Worm (Caenorhabditis elegans) whole organism, L4 larva: ENCODE results near the gene fbxc-52.

Experiments used
- D1046.2 ChIP-seq: fragments of 200-800 bp; sonication (Bioruptor generic); IDR thresholded peaks from 2 replicates; pipeline ENCODE4 v1.3.6; 2022; ENCODE audit warnings: missing genetic modification characterization, missing compliant biosample characterization
- F10B5.3 ChIP-seq: sonication (generic microtip); optimal IDR thresholded peaks from 2 replicates; lab custom pipeline; 2016; ENCODE audit warnings: mild to moderate bottlenecking, missing genetic modification characterization, missing compliant biosample characterization
- F26F4.8 ChIP-seq: fragments of 200-800 bp; sonication (Bioruptor generic); conservative IDR thresholded peaks from 2 replicates; pipeline ENCODE4 v1.3.6; 2022; ENCODE audit warnings: missing genetic modification characterization, missing compliant biosample characterization
- F37D6.2 ChIP-seq: sonication (generic microtip); optimal IDR thresholded peaks from 2 replicates; lab custom pipeline; 2016; ENCODE audit warnings: mild to moderate bottlenecking, missing genetic modification characterization, missing compliant biosample characterization
- R02D3.7 ChIP-seq: fragments of 150-350 bp; sonication (generic microtip); optimal IDR thresholded peaks from 3 replicates; lab custom pipeline; 2014; ENCODE audit warnings: missing biosample characterization, missing genetic modification characterization
- T20F7.1 ChIP-seq: fragments of 200-800 bp; sonication (Bioruptor generic); optimal IDR thresholded peaks from 2 replicates; lab custom pipeline; 2018; ENCODE audit warnings: mild to moderate bottlenecking, missing genetic modification characterization, missing compliant biosample characterization
- T26A8.4 ChIP-seq: fragments of 200-800 bp; sonication (Bioruptor generic); IDR thresholded peaks from 2 replicates; pipeline ENCODE4 v1.3.6; 2022; ENCODE audit warnings: missing genetic modification characterization, missing compliant biosample characterization
- Y75B8A.6 ChIP-seq: fragments of 200-800 bp; sonication (Bioruptor generic); IDR thresholded peaks from 2 replicates; pipeline ENCODE4 v1.3.6; 2022; ENCODE audit warnings: missing genetic modification reagents, missing genetic modification characterization, missing compliant biosample characterization
- ZK337.2 ChIP-seq: fragments of 200-800 bp; sonication (Bioruptor generic); IDR thresholded peaks from 2 replicates; pipeline ENCODE4 v1.3.6; 2022; ENCODE audit warnings: missing genetic modification reagents, missing genetic modification characterization, missing compliant biosample characterization
- aha-1 ChIP-seq: fragments of 150-350 bp; peaks from one replicate; lab custom pipeline; 2014; ENCODE audit warnings: missing biosample characterization, missing genetic modification characterization
- ceh-20 ChIP-seq: fragments of 200-800 bp; sonication (Bioruptor generic); IDR thresholded peaks from 2 replicates; pipeline ENCODE4 v1.3.6; 2022; ENCODE audit warnings: missing genetic modification reagents, missing genetic modification characterization, missing compliant biosample characterization
- ceh-32 ChIP-seq: sonication (generic microtip); optimal IDR thresholded peaks from 2 replicates; lab custom pipeline; 2016; ENCODE audit warnings: mild to moderate bottlenecking, missing genetic modification characterization, missing compliant biosample characterization; ENCODE audit not compliant: poor library complexity
- ceh-82 ChIP-seq: sonication (generic microtip); optimal IDR thresholded peaks from 2 replicates; lab custom pipeline; 2017; ENCODE audit warnings: missing biosample characterization, missing genetic modification characterization
- daf-12 ChIP-seq: fragments of 150-350 bp; optimal IDR thresholded peaks from 2 replicates; lab custom pipeline; 2014; ENCODE audit warnings: missing biosample characterization, missing genetic modification reagents, missing genetic modification characterization
- daf-16 ChIP-seq, 3 experiments: sonication (generic microtip); optimal IDR thresholded peaks; 2 replicates each; lab custom pipeline; 2016 to 2017; ENCODE audit warnings: missing genetic modification characterization in 3 of 3, missing genetic modification reagents in 3 of 3, mild to moderate bottlenecking in 2 of 3, missing compliant biosample characterization in 2 of 3, missing biosample characterization in 1 of 3, moderate library complexity in 1 of 3
- dmd-6 ChIP-seq: fragments of 200-800 bp; sonication (Bioruptor generic); IDR thresholded peaks from 2 replicates; pipeline ENCODE4 v1.3.6; 2022; ENCODE audit warnings: missing genetic modification reagents, missing genetic modification characterization, missing compliant biosample characterization
- duxl-1 ChIP-seq: sonication (generic microtip); optimal IDR thresholded peaks from 2 replicates; lab custom pipeline; 2016; ENCODE audit warnings: mild to moderate bottlenecking, missing genetic modification characterization, moderate library complexity, missing compliant biosample characterization; ENCODE audit not compliant: poor library complexity
- dve-1 ChIP-seq: sonication (generic microtip); optimal IDR thresholded peaks from 2 replicates; lab custom pipeline; 2017; ENCODE audit warnings: antibody characterized with exemption, mild to moderate bottlenecking, missing genetic modification characterization, missing compliant biosample characterization; ENCODE audit not compliant: insufficient read depth
- egl-27 ChIP-seq: sonication (generic microtip); optimal IDR thresholded peaks from 3 replicates; lab custom pipeline; 2017; ENCODE audit warnings: missing biosample characterization, missing genetic modification reagents, missing genetic modification characterization
- hlh-11 ChIP-seq: fragments of 200-800 bp; sonication (Bioruptor generic); optimal IDR thresholded peaks from 2 replicates; lab custom pipeline; 2018; ENCODE audit warnings: mild to moderate bottlenecking, missing genetic modification characterization, missing compliant biosample characterization
- hmg-1.1 ChIP-seq: fragments of 200-800 bp; sonication (Bioruptor generic); IDR thresholded peaks from 2 replicates; pipeline ENCODE4 v1.3.6; 2022; ENCODE audit warnings: missing genetic modification reagents, missing genetic modification characterization, missing compliant biosample characterization
- jun-1 ChIP-seq: fragments of 150-350 bp; optimal IDR thresholded peaks from 2 replicates; lab custom pipeline; 2014; ENCODE audit warnings: missing biosample characterization, missing genetic modification reagents, missing genetic modification characterization
- lir-3 ChIP-seq: sonication (generic microtip); optimal IDR thresholded peaks from 2 replicates; lab custom pipeline; 2016; ENCODE audit warnings: mild to moderate bottlenecking, missing genetic modification characterization, missing compliant biosample characterization
- mdl-1 ChIP-seq, 2 experiments: fragments of 150-350 bp in 1 of 2; sonication (generic microtip) in 1 of 2; optimal IDR thresholded peaks; 2 replicates each; lab custom pipeline; 2014 to 2017; ENCODE audit warnings: missing biosample characterization in 2 of 2, missing genetic modification characterization in 2 of 2
- mdt-29 ChIP-seq: fragments of 200-800 bp; sonication (Bioruptor generic); IDR thresholded peaks from 2 replicates; pipeline ENCODE4 v1.3.6; 2022; ENCODE audit warnings: missing genetic modification reagents, missing genetic modification characterization, missing compliant biosample characterization
- mep-1 ChIP-seq: fragments of 150-350 bp; sonication (generic microtip); optimal IDR thresholded peaks from 3 replicates; lab custom pipeline; 2014; ENCODE audit warnings: missing biosample characterization, missing genetic modification characterization
- mxl-3 ChIP-seq: fragments of 200-800 bp; sonication (Bioruptor generic); optimal IDR thresholded peaks from 2 replicates; lab custom pipeline; 2018; ENCODE audit warnings: mild to moderate bottlenecking, missing genetic modification characterization, missing compliant biosample characterization
- nhr-102 ChIP-seq: sonication (generic microtip); optimal IDR thresholded peaks from 2 replicates; lab custom pipeline; 2016; ENCODE audit warnings: mild to moderate bottlenecking, missing genetic modification characterization, moderate library complexity, missing compliant biosample characterization
- nhr-237 ChIP-seq: sonication (generic microtip); optimal IDR thresholded peaks from 2 replicates; lab custom pipeline; 2017; ENCODE audit warnings: missing biosample characterization, missing genetic modification characterization
- nhr-28 ChIP-seq: fragments of 150-350 bp; optimal IDR thresholded peaks from 2 replicates; lab custom pipeline; 2014; ENCODE audit warnings: missing biosample characterization, missing genetic modification characterization
- nhr-41 ChIP-seq: fragments of 200-800 bp; sonication (Bioruptor generic); IDR thresholded peaks from 2 replicates; pipeline ENCODE4 v1.3.6; 2022; ENCODE audit warnings: missing genetic modification reagents, missing genetic modification characterization, missing compliant biosample characterization
- nhr-77 ChIP-seq: fragments of 150-350 bp; optimal IDR thresholded peaks from 2 replicates; lab custom pipeline; 2014; ENCODE audit warnings: missing biosample characterization, missing genetic modification characterization
- php-3 ChIP-seq: fragments of 200-800 bp; sonication (Bioruptor generic); IDR thresholded peaks from 2 replicates; pipeline ENCODE4 v1.3.6; 2022; ENCODE audit warnings: missing genetic modification reagents, missing genetic modification characterization, missing compliant biosample characterization
- pqm-1 ChIP-seq: sonication (generic microtip); optimal IDR thresholded peaks from 2 replicates; lab custom pipeline; 2017; ENCODE audit warnings: missing biosample characterization, missing genetic modification characterization
- saeg-2 ChIP-seq: fragments of 200-800 bp; sonication (Bioruptor generic); IDR thresholded peaks from 2 replicates; pipeline ENCODE4 v1.3.6; 2022; ENCODE audit warnings: missing genetic modification reagents, missing genetic modification characterization, missing compliant biosample characterization
- sdz-12 ChIP-seq: fragments of 200-800 bp; sonication (Bioruptor generic); optimal IDR thresholded peaks from 2 replicates; lab custom pipeline; 2018; ENCODE audit warnings: mild to moderate bottlenecking, missing genetic modification characterization, missing compliant biosample characterization
- snpc-4 ChIP-seq: fragments of 150-350 bp; optimal IDR thresholded peaks from 2 replicates; lab custom pipeline; 2014; ENCODE audit warnings: missing biosample characterization, missing genetic modification characterization
- spr-3 ChIP-seq: fragments of 200-800 bp; sonication (Bioruptor generic); optimal IDR thresholded peaks from 2 replicates; lab custom pipeline; 2018; ENCODE audit warnings: mild to moderate bottlenecking, missing genetic modification characterization, missing compliant biosample characterization
- tag-97 ChIP-seq: fragments of 200-800 bp; sonication (Bioruptor generic); IDR thresholded peaks from 2 replicates; pipeline ENCODE4 v1.3.6; 2022; ENCODE audit warnings: missing genetic modification characterization, missing compliant biosample characterization
- unc-130 ChIP-seq: sonication (generic microtip); optimal IDR thresholded peaks from 2 replicates; lab custom pipeline; 2016; ENCODE audit warnings: missing genetic modification reagents, missing genetic modification characterization, missing compliant biosample characterization
- unc-62 ChIP-seq, 3 experiments: fragments of 150-350 bp in 1 of 3; sonication (generic microtip); optimal IDR thresholded peaks in 2 of 3; peaks in 1 of 3; 1 replicate in 1 of 3; 2 replicates in 2 of 3; lab custom pipeline; 2014 to 2017; ENCODE audit warnings: missing biosample characterization in 3 of 3, missing genetic modification characterization in 3 of 3, missing genetic modification reagents in 3 of 3, missing genotype in 1 of 3
- vab-7 ChIP-seq: fragments of 200-800 bp; sonication (Bioruptor generic); IDR thresholded peaks from 2 replicates; pipeline ENCODE4 v1.3.6; 2022; ENCODE audit warnings: missing genetic modification reagents, missing genetic modification characterization, missing compliant biosample characterization
- zfp-3 ChIP-seq: fragments of 200-800 bp; sonication (Bioruptor generic); conservative IDR thresholded peaks from 2 replicates; pipeline ENCODE4 v1.3.6; 2022; ENCODE audit warnings: missing genetic modification reagents, missing genetic modification characterization, missing compliant biosample characterization

fbxc-52 gene

DNA sequence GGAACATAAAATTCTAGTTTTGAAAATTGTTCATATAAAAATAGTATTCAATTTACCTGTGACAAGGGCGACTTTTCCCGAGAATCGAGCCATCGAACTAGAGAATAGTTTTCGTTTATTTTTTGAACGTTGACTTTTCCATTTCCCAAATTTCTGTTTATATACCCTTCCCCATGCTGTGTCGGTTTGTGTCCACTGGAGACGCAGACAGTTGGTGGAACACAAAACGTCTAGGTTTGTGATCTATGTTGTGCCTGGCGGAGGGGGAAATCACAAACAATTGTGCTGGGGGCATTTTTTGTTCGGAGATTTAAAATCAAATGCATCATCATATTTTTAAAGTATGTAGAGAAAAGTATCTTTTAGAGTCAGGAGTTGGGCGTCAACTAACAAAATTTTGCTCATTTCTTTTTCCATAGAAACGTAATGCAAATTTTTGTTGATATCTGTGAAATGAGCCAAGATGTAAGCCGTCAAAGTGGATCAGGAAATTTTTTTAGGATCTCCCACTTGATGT, 26.7 kb downstream of the fbxc-52 start, which contains the start of gene nta-1:
nta-1 (minus strand) TSS at position 131 of the 517 bp plus-strand sequence.
- TF ChIP-seq hmg-1.1 (GFP tag; lab: Robert Waterston, UW) (0 out of 2 replicates have a peak, but pooled peaks have one; percentile 36), dmd-6 (peak; percentile 58), ceh-32 (no peak), T20F7.1 (GFP tag; lab: Kevin White, UChicago) (no peak), unc-130 (GFP tag; lab: Kevin White, UChicago) (no peak), nhr-28 (peak; percentile 91), mdl-1 (tag; optimal IDR thresholded peaks at IDR 0.05; lab: Kevin White, UChicago) (peak in 1 of 2 experiments; percentile 22), pqm-1 (tag; lab: Kevin White, UChicago) (peak; percentile 50), daf-16 (GFP tag; optimal IDR thresholded peaks at IDR 0.05; lab: Kevin White, UChicago) (no peak), daf-16 (tag; optimal IDR thresholded peaks at IDR 0.05; lab: Kevin White, UChicago) (peak; percentile 64), duxl-1 (tag; lab: Kevin White, UChicago) (peak; percentile 76), unc-62 (GFP tag; optimal IDR thresholded peaks at IDR 0.05 in 1 of 2; lab: Kevin White, UChicago) (peak in 1 of 2 experiments; percentile 97), unc-62 (tag; optimal IDR thresholded peaks at IDR 0.05; lab: Kevin White, UChicago) (no peak), nhr-102 (peak; percentile 74), hlh-11 (peak; percentile 51), nhr-77 (tag; lab: Kevin White, UChicago) (peak; percentile 13)
- TF ChIP-seq, all 104 proteins: peak for 11

DNA sequence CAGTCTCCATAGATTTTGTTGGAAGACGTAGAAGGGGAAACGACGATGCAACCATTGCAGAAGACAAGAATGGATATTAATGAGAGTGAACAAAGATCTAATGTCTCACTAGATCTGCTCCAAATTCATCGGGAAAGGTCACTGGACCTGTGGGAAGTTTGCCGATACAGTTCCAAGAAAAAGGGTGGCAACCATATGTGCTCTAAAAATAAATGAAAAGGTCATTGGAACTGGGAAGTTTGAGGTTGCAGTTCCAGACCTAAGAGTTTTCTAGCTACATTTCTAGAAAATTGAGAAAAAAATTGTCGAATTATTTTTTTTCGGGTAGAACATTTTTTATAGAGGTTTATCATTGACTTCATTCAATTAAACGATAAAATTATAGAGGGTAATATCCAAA, 30.3 kb downstream of the fbxc-52 start, which contains the start of gene fbxb-92:
fbxb-92 (minus strand) TSS at position 101 of the 400 bp plus-strand sequence.
- no peak for TF ChIP-seq egl-27
- TF ChIP-seq nhr-102, result no peak
- no peak for TF ChIP-seq daf-12 (tag; lab: Kevin White, UChicago)
- no peak for TF ChIP-seq dve-1 (tag; lab: Kevin White, UChicago)
- TF ChIP-seq ceh-82, result no peak
- TF ChIP-seq F10B5.3 (tag; lab: Kevin White, UChicago), result no peak
- TF ChIP-seq R02D3.7 (tag; lab: Kevin White, UChicago), result no peak
- TF ChIP-seq vab-7 (GFP tag; lab: Robert Waterston, UW), result no peak
- TF ChIP-seq mdt-29 (GFP tag; lab: Robert Waterston, UW), result no peak
- TF ChIP-seq mxl-3 (GFP tag; lab: Kevin White, UChicago), result no peak
- TF ChIP-seq nhr-41 (GFP tag; lab: Robert Waterston, UW), result no peak
- TF ChIP-seq mep-1 (tag; lab: Kevin White, UChicago), result no peak
- no peak for TF ChIP-seq F26F4.8 (GFP tag; lab: Robert Waterston, UW)
- TF ChIP-seq zfp-3 (GFP tag; lab: Robert Waterston, UW), result no peak
- TF ChIP-seq duxl-1 (tag; lab: Kevin White, UChicago), result no peak

DNA sequence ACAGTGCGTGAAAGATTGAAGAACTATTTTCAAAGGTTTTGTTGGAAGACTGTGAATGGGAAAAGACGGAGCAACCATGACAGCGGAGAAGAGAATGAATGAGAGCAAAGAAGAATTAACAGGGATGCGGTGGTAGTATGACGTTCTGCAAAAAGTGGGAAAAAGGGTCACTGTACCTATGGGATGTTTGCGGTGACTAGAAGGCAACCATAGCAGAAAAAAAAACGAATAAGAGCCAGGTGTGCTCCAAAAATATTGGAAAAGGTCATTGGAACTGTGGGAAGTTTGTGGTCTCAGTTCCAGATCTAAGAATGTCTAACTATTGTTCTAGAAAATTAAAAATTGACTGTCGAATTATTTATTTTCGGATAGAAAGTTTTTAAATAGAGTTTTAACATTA, 31.7 kb downstream of the fbxc-52 start, which contains the start of gene fbxb-90:
fbxb-90 (minus strand) TSS at position 101 of the 400 bp plus-strand sequence.
- TF ChIP-seq F37D6.2 (no peak), tag-97 (GFP tag; lab: Robert Waterston, UW) (no peak), unc-62 (GFP tag; optimal IDR thresholded peaks at IDR 0.05 in 1 of 2; lab: Kevin White, UChicago) (peak in 1 of 2 experiments; percentile 11), unc-62 (tag; optimal IDR thresholded peaks at IDR 0.05; lab: Kevin White, UChicago) (no peak)

DNA sequence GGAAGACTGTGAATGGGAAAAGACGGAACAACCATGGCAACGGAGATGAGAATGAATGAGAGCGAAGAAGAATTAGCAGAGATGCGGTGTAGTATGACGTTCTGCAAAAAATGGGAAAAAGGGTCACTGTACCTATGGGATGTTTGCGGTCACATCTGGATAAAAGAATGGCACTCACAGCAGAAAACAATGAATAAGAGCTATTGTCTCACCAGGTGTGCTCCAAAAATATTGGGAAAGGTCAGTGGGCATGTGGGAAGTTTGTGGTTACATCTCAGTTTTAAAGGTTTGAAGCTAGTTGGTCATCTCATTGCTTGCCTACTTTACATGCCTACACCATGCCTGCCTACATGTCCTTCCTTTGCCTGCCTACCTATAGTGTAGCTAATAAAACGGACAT, 33.6 kb downstream of the fbxc-52 start, which contains the start of gene fbxb-91:
fbxb-91 (minus strand) TSS at position 101 of the 400 bp plus-strand sequence.
- TF ChIP-seq nhr-237 (tag; lab: Kevin White, UChicago), result no peak
- TF ChIP-seq Y75B8A.6 (GFP tag; lab: Robert Waterston, UW), result no peak
- TF ChIP-seq D1046.2 (GFP tag; lab: Robert Waterston, UW), result no peak
- TF ChIP-seq lir-3, result no peak
- TF ChIP-seq hmg-1.1 (GFP tag; lab: Robert Waterston, UW), result no peak
- TF ChIP-seq ceh-20 (GFP tag; lab: Robert Waterston, UW), result no peak
- TF ChIP-seq dve-1 (tag; lab: Kevin White, UChicago), result no peak
- no peak for TF ChIP-seq aha-1
- TF ChIP-seq spr-3 (GFP tag; lab: Kevin White, UChicago), result no peak
- no peak for TF ChIP-seq php-3
- TF ChIP-seq T26A8.4 (GFP tag; lab: Robert Waterston, UW), result no peak
- TF ChIP-seq sdz-12 (GFP tag; lab: Kevin White, UChicago), result no peak
- TF ChIP-seq dmd-6, result no peak
- no peak for TF ChIP-seq jun-1 (tag; lab: Kevin White, UChicago)
- TF ChIP-seq saeg-2, result no peak
- TF ChIP-seq ZK337.2 (GFP tag; lab: Robert Waterston, UW), result no peak
- TF ChIP-seq snpc-4 (tag; lab: Kevin White, UChicago), result no peak
- TF ChIP-seq, all 104 proteins: peak for 0
